Fruit fly (Drosophila melanogaster): Measurements from ENCODE around the gene Iml1.
A peak's percentile ranks its signal among the peaks of the same experiment; 100 is the strongest.

DNA sequence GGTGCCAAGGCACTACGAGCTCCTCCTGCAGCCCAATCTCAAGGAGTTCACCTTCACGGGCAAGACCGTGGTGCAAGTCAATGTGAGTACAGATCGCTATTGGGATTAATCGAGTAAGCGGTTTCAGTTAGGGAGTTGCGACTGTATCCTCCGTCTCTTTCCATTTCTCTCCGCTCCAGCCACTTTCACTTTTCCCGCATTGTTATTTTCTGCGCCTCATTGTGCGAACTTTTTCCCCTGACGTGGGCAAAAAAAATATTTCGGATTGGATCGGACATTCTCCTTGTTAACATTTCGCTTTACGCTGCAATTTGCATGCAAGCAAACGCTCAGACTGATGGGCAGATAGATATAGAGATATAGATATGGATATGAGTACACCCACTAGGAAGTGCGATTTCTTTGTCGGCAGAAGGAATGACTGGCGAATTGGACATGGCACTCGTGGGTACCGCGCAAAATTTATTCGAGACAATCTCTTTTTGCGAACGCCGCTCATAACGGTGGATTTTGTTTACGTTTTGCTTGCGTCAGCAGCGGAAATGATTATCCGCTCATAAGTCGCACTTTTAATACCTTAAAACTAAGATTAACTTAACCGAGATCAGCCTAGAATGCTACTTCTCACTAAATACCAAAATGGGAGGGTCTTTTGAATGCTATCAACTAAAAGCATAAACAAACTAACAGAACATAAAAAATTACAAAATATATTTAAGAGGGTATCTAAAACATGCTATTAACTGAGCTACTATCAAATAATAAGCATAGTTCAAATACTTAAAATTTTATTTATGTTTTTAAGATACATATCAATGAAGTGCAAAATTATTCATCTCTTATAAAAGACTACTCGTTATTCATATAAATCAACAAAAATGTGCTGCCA, 14.9 kb downstream of the Iml1 start:
- TF ChIP-seq CG17806 (tag; optimal IDR thresholded peaks at IDR 0.05): no peak
- TF ChIP-seq CG4496 (GFP tag; IDR thresholded peaks at IDR 0.05): 0 out of 3 replicates have a peak, but pooled peaks have one; percentile 10
- no peak for TF ChIP-seq CG8301 (tag; optimal IDR thresholded peaks at IDR 0.05)
- TF ChIP-seq CG34367 (tag; optimal IDR thresholded peaks at IDR 0.05): no peak
- TF ChIP-seq CG8159 (tag; optimal IDR thresholded peaks at IDR 0.05): no peak
- TF ChIP-seq CG15710 (tag; optimal IDR thresholded peaks at IDR 0.05): no peak
- no peak for TF ChIP-seq Pif1B (GFP tag; optimal IDR thresholded peaks at IDR 0.05)
- no peak for TF ChIP-seq CG14655 (GFP tag; optimal IDR thresholded peaks at IDR 0.05)
- TF ChIP-seq gl (tag; optimal IDR thresholded peaks at IDR 0.05): no peak
- no peak for TF ChIP-seq CG9948 (tag; optimal IDR thresholded peaks at IDR 0.05)
- no peak for TF ChIP-seq CG12605 (GFP tag; IDR thresholded peaks at IDR 0.05)
- no peak for TF ChIP-seq rn (GFP tag; IDR thresholded peaks at IDR 0.05)
- no peak for TF ChIP-seq EcR (GFP tag; optimal IDR thresholded peaks at IDR 0.05)
- no peak for TF ChIP-seq CG32121 (GFP tag; IDR thresholded peaks at IDR 0.05)
